Fruit fly (Drosophila melanogaster) whole organism, embryonic: ENCODE measurements around the gene vers.

Experiments used
- Abd-B ChIP-seq: fragments of 200-800 bp; sonication (Bioruptor generic); optimal IDR thresholded peaks from 2 replicates; lab custom pipeline; 2018; ENCODE audit warnings: missing biosample characterization, mild to moderate bottlenecking, missing genetic modification characterization, moderate library complexity
- CG10431 ChIP-seq: fragments of 200-800 bp; sonication (Bioruptor generic); optimal IDR thresholded peaks from 3 replicates; lab custom pipeline; 2018; ENCODE audit warnings: missing biosample characterization, mild to moderate bottlenecking, missing genetic modification characterization
- CG10654 ChIP-seq: fragments of 200-800 bp; sonication (Bioruptor generic); optimal IDR thresholded peaks from 2 replicates; lab custom pipeline; 2016; ENCODE audit warnings: missing biosample characterization, missing genetic modification characterization
- CG12236 ChIP-seq: fragments of 200-800 bp; sonication (Bioruptor generic); optimal IDR thresholded peaks from 2 replicates; lab custom pipeline; 2016; ENCODE audit warnings: missing biosample characterization, missing genetic modification characterization
- CG14050 ChIP-seq: fragments of 200-800 bp; sonication (Bioruptor generic); IDR thresholded peaks from 3 replicates; pipeline ENCODE4 v1.3.6; 2022; ENCODE audit warnings: missing biosample characterization, missing genetic modification characterization
- CG15479 ChIP-seq: fragments of 200-800 bp; sonication (Bioruptor generic); optimal IDR thresholded peaks from 3 replicates; lab custom pipeline; 2019; ENCODE audit warnings: missing biosample characterization, mild to moderate bottlenecking, missing genetic modification characterization, moderate library complexity
- CG16815 ChIP-seq: fragments of 200-800 bp; sonication (Bioruptor generic); optimal IDR thresholded peaks from 3 replicates; lab custom pipeline; 2017; ENCODE audit warnings: missing biosample characterization, mild to moderate bottlenecking, missing genetic modification characterization
- CG17361 ChIP-seq: fragments of 200-800 bp; sonication (Bioruptor generic); IDR thresholded peaks from 3 replicates; pipeline ENCODE4 v1.3.6; 2022; ENCODE audit warnings: missing biosample characterization, missing genetic modification characterization
- CG17612 ChIP-seq: fragments of 200-800 bp; sonication (Bioruptor generic); IDR thresholded peaks from 2 replicates; pipeline ENCODE4 v1.3.6; 2022; ENCODE audit warnings: missing biosample characterization, missing genetic modification characterization
- CG31388 ChIP-seq: fragments of 200-800 bp; sonication (Bioruptor generic); optimal IDR thresholded peaks from 2 replicates; lab custom pipeline; 2016; ENCODE audit warnings: missing biosample characterization, missing genetic modification characterization
- CG4424 ChIP-seq: fragments of 200-800 bp; sonication (Bioruptor generic); optimal IDR thresholded peaks from 3 replicates; lab custom pipeline; 2016; ENCODE audit warnings: missing biosample characterization, missing genetic modification characterization
- CG4820 ChIP-seq: fragments of 200-800 bp; sonication (Bioruptor generic); optimal IDR thresholded peaks from 3 replicates; lab custom pipeline; 2016; ENCODE audit warnings: missing biosample characterization, missing genetic modification characterization
- CG6689 ChIP-seq: fragments of 200-800 bp; sonication (Bioruptor generic); IDR thresholded peaks from 2 replicates; pipeline ENCODE4 v1.3.6; 2022; ENCODE audit warnings: missing biosample characterization, missing genetic modification characterization
- CG6765 ChIP-seq: fragments of 200-800 bp; sonication (Bioruptor generic); optimal IDR thresholded peaks from 3 replicates; lab custom pipeline; 2017; ENCODE audit warnings: missing biosample characterization, mild to moderate bottlenecking, missing genetic modification characterization
- CG8924 ChIP-seq: fragments of 200-800 bp; optimal IDR thresholded peaks from 3 replicates; lab custom pipeline; 2019; ENCODE audit warnings: missing biosample characterization, mild to moderate bottlenecking, missing genetic modification characterization, moderate library complexity
- CG9876 ChIP-seq: fragments of 200-800 bp; sonication (Bioruptor generic); optimal IDR thresholded peaks from 2 replicates; lab custom pipeline; 2016; ENCODE audit warnings: missing biosample characterization, missing genetic modification characterization
- Dbx ChIP-seq: fragments of 200-800 bp; sonication (Bioruptor generic); IDR thresholded peaks from 3 replicates; pipeline ENCODE4 v1.3.6; 2022; ENCODE audit warnings: missing biosample characterization, missing genetic modification characterization
- Doc2 ChIP-seq: fragments of 200-800 bp; sonication (Bioruptor generic); IDR thresholded peaks from 2 replicates; pipeline ENCODE4 v1.3.6; 2022; ENCODE audit warnings: missing biosample characterization, missing genetic modification characterization
- Dp ChIP-seq: fragments of 200-800 bp; sonication (Bioruptor generic); optimal IDR thresholded peaks from 2 replicates; lab custom pipeline; 2018; ENCODE audit warnings: missing biosample characterization, mild to moderate bottlenecking, missing genetic modification characterization, moderate library complexity
- Fer3 ChIP-seq: fragments of 200-800 bp; sonication (Bioruptor generic); optimal IDR thresholded peaks from 2 replicates; lab custom pipeline; 2018; ENCODE audit warnings: missing biosample characterization, mild to moderate bottlenecking, missing genetic modification characterization, moderate library complexity
- GATAe ChIP-seq: fragments of 200-800 bp; sonication (Bioruptor generic); conservative IDR thresholded peaks from 2 replicates; pipeline ENCODE4 v1.3.6; 2022; ENCODE audit warnings: missing biosample characterization, missing genetic modification characterization
- Hand ChIP-seq: fragments of 200-800 bp; sonication (Bioruptor generic); optimal IDR thresholded peaks from 2 replicates; lab custom pipeline; 2017; ENCODE audit warnings: mild to moderate bottlenecking, missing biosample characterization, missing genetic modification reagents, missing genetic modification characterization
- Meics ChIP-seq: fragments of 200-800 bp; sonication (Bioruptor generic); optimal IDR thresholded peaks from 2 replicates; lab custom pipeline; 2017; ENCODE audit warnings: missing biosample characterization, mild to moderate bottlenecking, missing genetic modification characterization
- NfI ChIP-seq: fragments of 200-800 bp; sonication (Bioruptor generic); optimal IDR thresholded peaks from 3 replicates; lab custom pipeline; 2018; ENCODE audit warnings: missing biosample characterization, mild to moderate bottlenecking, missing genetic modification characterization, moderate library complexity
- ab ChIP-seq: fragments of 200-800 bp; sonication (Bioruptor generic); optimal IDR thresholded peaks from 2 replicates; lab custom pipeline; 2016; ENCODE audit warnings: missing biosample characterization, missing genetic modification characterization
- ara ChIP-seq: fragments of 200-800 bp; sonication (Bioruptor generic); IDR thresholded peaks from 2 replicates; pipeline ENCODE4 v1.3.6; 2022; ENCODE audit warnings: missing biosample characterization, missing genetic modification characterization
- az2 ChIP-seq: fragments of 200-800 bp; sonication (Bioruptor generic); optimal IDR thresholded peaks from 3 replicates; lab custom pipeline; 2016; ENCODE audit warnings: missing biosample characterization, missing genetic modification characterization
- bcd ChIP-seq: fragments of 200-800 bp; sonication (Bioruptor generic); optimal IDR thresholded peaks from 2 replicates; lab custom pipeline; 2017; ENCODE audit warnings: missing biosample characterization, mild to moderate bottlenecking, missing genetic modification characterization
- bigmax ChIP-seq: fragments of 200-800 bp; sonication (Bioruptor generic); optimal IDR thresholded peaks from 2 replicates; lab custom pipeline; 2018; ENCODE audit warnings: missing biosample characterization, mild to moderate bottlenecking, missing genetic modification characterization
- cad ChIP-seq: fragments of >200 bp; optimal IDR thresholded peaks from 2 replicates; lab custom pipeline; 2017; ENCODE audit warnings: missing biosample characterization, missing genetic modification characterization
- dimm ChIP-seq: fragments of 200-800 bp; sonication (Bioruptor generic); IDR thresholded peaks from 2 replicates; pipeline ENCODE4 v1.3.6; 2022; ENCODE audit warnings: missing biosample characterization, missing genetic modification characterization
- disco-r ChIP-seq: fragments of 200-800 bp; sonication (Bioruptor generic); optimal IDR thresholded peaks from 2 replicates; lab custom pipeline; 2016; ENCODE audit warnings: missing biosample characterization, missing genetic modification characterization
- dysf ChIP-seq: fragments of 200-800 bp; sonication (Bioruptor generic); IDR thresholded peaks from 3 replicates; pipeline ENCODE4 v1.3.6; 2022; ENCODE audit warnings: missing biosample characterization, missing genetic modification characterization
- fd96Cb ChIP-seq: fragments of 200-800 bp; sonication (Bioruptor generic); optimal IDR thresholded peaks from 2 replicates; lab custom pipeline; 2018; ENCODE audit warnings: missing biosample characterization, mild to moderate bottlenecking, missing genetic modification characterization, moderate library complexity
- ftz-f1 ChIP-seq: fragments of 200-800 bp; sonication (Bioruptor generic); optimal IDR thresholded peaks from 2 replicates; lab custom pipeline; 2016; ENCODE audit warnings: missing biosample characterization, missing genetic modification characterization
- gfzf ChIP-seq: fragments of 200-800 bp; sonication (Bioruptor generic); optimal IDR thresholded peaks from 2 replicates; lab custom pipeline; 2016; ENCODE audit warnings: missing biosample characterization, mild to moderate bottlenecking, missing genetic modification characterization, moderate library complexity
- h ChIP-seq: fragments of >200 bp; optimal IDR thresholded peaks from 2 replicates; lab custom pipeline; 2017
- hb ChIP-seq: fragments of 200-800 bp; sonication (Bioruptor generic); IDR thresholded peaks from 3 replicates; pipeline ENCODE4 v1.3.6; 2022; ENCODE audit warnings: missing biosample characterization, missing genetic modification characterization; ENCODE audit not compliant: partially characterized antibody
- hkb ChIP-seq, 2 experiments: fragments of 200-800 bp in 1 of 2; fragments of >200 bp in 1 of 2; sonication (Bioruptor generic) in 1 of 2; IDR thresholded peaks in 1 of 2; optimal IDR thresholded peaks in 1 of 2; 2 replicates each; pipeline versions ENCODE4 v1.3.6 to Lab custom; 2017 to 2022; ENCODE audit warnings: missing biosample characterization in 1 of 2, missing genetic modification characterization in 1 of 2
- hth ChIP-seq: fragments of >200 bp; optimal IDR thresholded peaks from 2 replicates; lab custom pipeline; 2017; ENCODE audit warnings: inconsistent platforms
- jumu ChIP-seq: fragments of 200-800 bp; sonication (Bioruptor generic); optimal IDR thresholded peaks from 3 replicates; lab custom pipeline; 2016; ENCODE audit warnings: missing biosample characterization, missing genetic modification characterization
- kah ChIP-seq: fragments of 200-800 bp; sonication (Bioruptor generic); optimal IDR thresholded peaks from 2 replicates; lab custom pipeline; 2018; ENCODE audit warnings: missing biosample characterization, mild to moderate bottlenecking, missing genetic modification characterization
- lilli ChIP-seq: fragments of 200-800 bp; sonication (Bioruptor generic); optimal IDR thresholded peaks from 3 replicates; lab custom pipeline; 2016; ENCODE audit warnings: missing biosample characterization, missing genetic modification characterization
- lov ChIP-seq, 2 experiments: fragments of 200-800 bp in 1 of 2; fragments of >200 bp in 1 of 2; sonication (Bioruptor generic) in 1 of 2; IDR thresholded peaks in 1 of 2; optimal IDR thresholded peaks in 1 of 2; 2 replicates in 1 of 2; 3 replicates in 1 of 2; pipeline versions ENCODE4 v1.3.6 to Lab custom; 2017 to 2022; ENCODE audit warnings: missing biosample characterization in 1 of 2, missing genetic modification characterization in 1 of 2
- nau ChIP-seq: fragments of 200-800 bp; sonication (Bioruptor generic); optimal IDR thresholded peaks from 3 replicates; lab custom pipeline; 2017; ENCODE audit warnings: missing biosample characterization, mild to moderate bottlenecking, missing genetic modification characterization, missing genetic modification reagents
- prd ChIP-seq, 3 experiments: fragments of >200 bp in 2 of 3; fragments of 200-800 bp in 1 of 3; sonication (Bioruptor generic) in 1 of 3; optimal IDR thresholded peaks in 2 of 3; IDR thresholded peaks in 1 of 3; 2 replicates in 2 of 3; 3 replicates in 1 of 3; pipeline versions ENCODE4 v1.3.6 to Lab custom; 2017 to 2022; ENCODE audit warnings: missing biosample characterization in 1 of 3, missing genetic modification characterization in 1 of 3
- psq ChIP-seq: fragments of 200-800 bp; sonication (Bioruptor generic); optimal IDR thresholded peaks from 2 replicates; lab custom pipeline; 2017; ENCODE audit warnings: missing biosample characterization, missing genetic modification characterization
- scrt ChIP-seq: fragments of 200-800 bp; sonication (Bioruptor generic); optimal IDR thresholded peaks from 2 replicates; lab custom pipeline; 2018; ENCODE audit warnings: missing biosample characterization, mild to moderate bottlenecking, missing genetic modification characterization, moderate library complexity
- sim ChIP-seq: fragments of 200-800 bp; sonication (Bioruptor generic); IDR thresholded peaks from 2 replicates; pipeline ENCODE4 v1.3.6; 2022; ENCODE audit warnings: missing biosample characterization, missing genetic modification characterization
- wek ChIP-seq: fragments of 200-800 bp; sonication (Bioruptor generic); optimal IDR thresholded peaks from 3 replicates; lab custom pipeline; 2018; ENCODE audit warnings: missing biosample characterization, mild to moderate bottlenecking, missing genetic modification characterization, moderate library complexity

The vers gene

dm6 chr3L:12124975-12125374, 9.1 kb downstream of the vers start, which contains the start of gene yps (continued):
- TF ChIP-seq hb (no peak), CG9876 (peak; percentile 92), scrt (GFP tag; lab: Kevin White, UChicago) (peak; percentile 93), ftz-f1 (peak; percentile 80), GATAe (GFP tag; lab: Robert Waterston, UW) (peak; percentile 49), bcd (GFP tag; lab: Kevin White, UChicago) (peak; percentile 97), hth (lab: Kevin White, UChicago) (no peak), ab (GFP tag; lab: Kevin White, UChicago) (no peak), dimm (GFP tag; lab: Robert Waterston, UW) (no peak; the same call in 1 of the 2 replicates), hkb (optimal IDR thresholded peaks at IDR 0.05; lab: Kevin White, UChicago) (no peak), hkb (GFP tag; IDR thresholded peaks at IDR 0.05; lab: Robert Waterston, UW) (peak; percentile 94), az2 (peak; percentile 82), CG17361 (GFP tag; lab: Robert Waterston, UW) (peak; percentile 83), Dbx (GFP tag; lab: Robert Waterston, UW) (peak; percentile 92), lov (optimal IDR thresholded peaks at IDR 0.05; lab: Kevin White, UChicago) (no peak), lov (GFP tag; IDR thresholded peaks at IDR 0.05; lab: Robert Waterston, UW) (peak; percentile 97), nau (GFP tag; lab: Kevin White, UChicago) (no peak), CG8924 (tag; lab: Kevin White, UChicago) (peak; percentile 82), dysf (GFP tag; lab: Robert Waterston, UW) (peak; percentile 83), CG6689 (GFP tag; lab: Robert Waterston, UW) (peak; percentile 77), CG10431 (GFP tag; lab: Kevin White, UChicago) (peak; percentile 97), sim (GFP tag; lab: Robert Waterston, UW) (peak; percentile 90), Fer3 (tag; lab: Kevin White, UChicago) (peak; percentile 95), NfI (peak; percentile 98), psq (GFP tag; lab: Kevin White, UChicago) (peak; percentile 61), disco-r (GFP tag; lab: Kevin White, UChicago) (peak; percentile 95), cad (no peak), h (no peak), prd (optimal IDR thresholded peaks at IDR 0.05; lab: Kevin White, UChicago) (no peak), prd (GFP tag; IDR thresholded peaks at IDR 0.05; lab: Robert Waterston, UW) (peak; percentile 72; the same call in 2 of the 3 replicates), jumu (GFP tag; lab: Kevin White, UChicago) (peak; percentile 70), fd96Cb (tag; lab: Kevin White, UChicago) (peak; percentile 71), CG31388 (GFP tag; lab: Kevin White, UChicago) (peak; percentile 23), CG12236 (GFP tag; lab: Kevin White, UChicago) (peak; percentile 94), kah (GFP tag; lab: Kevin White, UChicago) (peak; percentile 94), bigmax (GFP tag; lab: Kevin White, UChicago) (peak; percentile 90), CG4424 (GFP tag; lab: Kevin White, UChicago) (peak; percentile 92), ara (GFP tag; lab: Robert Waterston, UW) (peak; percentile 86), CG17612 (GFP tag; lab: Robert Waterston, UW) (peak; percentile 79), Abd-B (no peak), CG4820 (peak; percentile 67), CG14050 (GFP tag; lab: Robert Waterston, UW) (peak; percentile 87), gfzf (peak; percentile 39), CG10654 (GFP tag; lab: Kevin White, UChicago) (peak; percentile 92), wek (GFP tag; lab: Kevin White, UChicago) (peak; percentile 96), CG6765 (GFP tag; lab: Kevin White, UChicago) (peak; percentile 99), Dp (GFP tag; lab: Kevin White, UChicago) (peak; percentile 66), CG15479 (GFP tag; lab: Kevin White, UChicago) (peak; percentile 1), Hand (GFP tag; lab: Kevin White, UChicago) (peak; percentile 89), CG16815 (peak; percentile 55), Doc2 (GFP tag; lab: Robert Waterston, UW) (no peak), Meics (GFP tag; lab: Kevin White, UChicago) (peak; percentile 98), lilli (GFP tag; lab: Kevin White, UChicago) (peak; percentile 86)
